Worm (Caenorhabditis elegans) whole organism, L2 larva: ENCODE measurements around the gene slc-17.5.

Source experiments
- egl-27 ChIP-seq: sonication (generic microtip); optimal IDR thresholded peaks from 3 replicates; lab custom pipeline; 2017; ENCODE audit warnings: missing biosample characterization, missing genetic modification reagents, missing genetic modification characterization
- mdl-1 ChIP-seq, 2 experiments: fragments of 150-350 bp in 1 of 2; sonication (generic microtip) in 1 of 2; optimal IDR thresholded peaks; 2 replicates each; lab custom pipeline; 2017; ENCODE audit warnings: missing biosample characterization in 2 of 2, missing genetic modification characterization in 2 of 2
- snpc-4 ChIP-seq: fragments of 150-350 bp; optimal IDR thresholded peaks from 2 replicates; lab custom pipeline; 2014; ENCODE audit warnings: missing biosample characterization, missing genetic modification characterization
- unc-62 ChIP-seq: fragments of 150-350 bp; optimal IDR thresholded peaks from 2 replicates; lab custom pipeline; 2014; ENCODE audit warnings: missing biosample characterization, missing genetic modification reagents, missing genetic modification characterization

DNA sequence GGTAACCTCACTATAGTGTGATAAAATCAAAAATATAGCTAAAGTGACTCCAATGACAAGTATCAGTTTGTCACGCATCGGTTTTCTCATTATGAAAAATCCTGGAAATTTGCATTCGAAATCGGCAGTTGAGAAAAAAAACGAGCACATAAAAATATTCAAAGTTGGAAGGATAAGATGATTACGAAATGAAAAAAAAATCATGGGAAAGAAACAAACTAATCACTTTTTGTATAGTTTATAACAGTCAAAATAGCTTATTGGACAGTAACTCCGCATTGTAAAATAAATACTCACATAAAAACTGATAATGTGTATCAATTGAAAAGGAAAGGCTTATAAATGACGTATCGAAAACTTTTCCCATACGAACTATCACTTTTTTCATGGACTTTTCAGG, 41.9 kb downstream of the slc-17.5 start, which contains the start of gene C16D9.4:
- TF ChIP-seq snpc-4 (tag; lab: Kevin White, UChicago) (no peak), unc-62 (no peak), egl-27 (tag; lab: Kevin White, UChicago) (no peak), mdl-1 (tag; optimal IDR thresholded peaks at IDR 0.05; lab: Kevin White, UChicago) (no peak)
